Worm (Caenorhabditis elegans): ENCODE results near the gene lgc-30.

- no peak for TF ChIP-seq lin-15B (tag; optimal IDR thresholded peaks at IDR 0.05)
- TF ChIP-seq pha-4 (tag; optimal IDR thresholded peaks at IDR 0.05), result no peak
- no peak for TF ChIP-seq unc-62 (GFP tag; optimal IDR thresholded peaks at IDR 0.05)
- TF ChIP-seq ama-1 (optimal IDR thresholded peaks at IDR 0.05), result no peak
- TF ChIP-seq fkh-10 (GFP tag; optimal IDR thresholded peaks at IDR 0.05), result no peak
Measured at ce11 chrIV:919690-920089, 5.0 kb upstream of the lgc-30 start, which contains the start of gene F58H7.5.

Measured in whole organism, L3 larva.